Worm (Caenorhabditis elegans): ENCODE data around the gene nas-15.

DNA sequence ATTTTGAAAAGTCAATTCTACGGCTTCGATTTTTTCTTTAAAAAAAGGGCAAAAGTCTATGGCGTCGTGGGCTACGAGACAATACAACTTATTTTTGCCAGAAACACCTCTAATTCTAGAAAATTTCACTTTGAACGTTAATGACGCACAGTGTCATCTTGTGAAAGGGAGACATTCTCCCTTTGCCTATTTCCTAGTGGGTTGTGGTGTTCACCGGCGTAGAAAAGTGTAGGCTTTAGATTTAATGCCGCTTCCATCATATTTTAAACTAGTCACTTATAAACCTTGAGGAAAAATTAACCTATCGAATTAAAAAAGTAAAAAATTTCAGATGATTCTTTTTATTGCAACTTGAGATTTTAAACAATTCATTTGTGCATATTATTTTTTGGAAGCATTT lies 7.8 kb downstream of the nas-15 start:
- TF ChIP-seq ama-1 (optimal IDR thresholded peaks at IDR 0.05) = no peak
- TF ChIP-seq F13C5.2 (tag; optimal IDR thresholded peaks at IDR 0.05) = no peak
- TF ChIP-seq tra-4 (tag; optimal IDR thresholded peaks at IDR 0.05) = no peak
- no peak for TF ChIP-seq ceh-13 (GFP tag; optimal IDR thresholded peaks at IDR 0.05)
- no peak for TF ChIP-seq flt-1 (GFP tag; IDR thresholded peaks at IDR 0.05)
- no peak for TF ChIP-seq hmg-4 (GFP tag; optimal IDR thresholded peaks at IDR 0.05)
- TF ChIP-seq hmbx-1 (tag; optimal IDR thresholded peaks at IDR 0.05) = no peak
